Fruit fly (Drosophila melanogaster) whole organism: ENCODE measurements around the gene Exd2.

ENCODE experiments used
- CG8478 ChIP-seq: fragments of >200 bp; optimal IDR thresholded peaks from 2 replicates; lab custom pipeline; 2018; ENCODE audit warnings: inconsistent platforms
- Dll ChIP-seq: fragments of >200 bp; optimal IDR thresholded peaks from 2 replicates; lab custom pipeline; 2017
- EcR ChIP-seq, 2 experiments: fragments of >200 bp; optimal IDR thresholded peaks; 2 replicates each; lab custom pipeline; 2017; ENCODE audit warnings: missing biosample characterization in 2 of 2, missing genetic modification characterization in 2 of 2, missing genetic modification reagents in 2 of 2
- pan ChIP-seq: fragments of >200 bp; optimal IDR thresholded peaks from 2 replicates; lab custom pipeline; 2017
- psq ChIP-seq: fragments of >200 bp; optimal IDR thresholded peaks from 2 replicates; lab custom pipeline; 2017
- usp ChIP-seq: fragments of >200 bp; optimal IDR thresholded peaks from 2 replicates; lab custom pipeline; 2017; ENCODE audit warnings: missing biosample characterization, missing genetic modification characterization, mixed read lengths

The Exd2 gene

dm6 chr3R:11435537-11436234 is at the start of gene Exd2, which contains the start of gene CG5281:
TSS of gene Exd2 (minus strand) at chr3R:11435703.
TSS of gene CG5281 (plus strand) at chr3R:11435850.
- TF ChIP-seq usp (no peak), Dll (lab: Kevin White, UChicago) (no peak), pan (lab: Kevin White, UChicago) (no peak), EcR (GFP tag; optimal IDR thresholded peaks at IDR 0.05; lab: Kevin White, UChicago) (no peak), CG8478 (lab: Kevin White, UChicago) (no peak), psq (lab: Kevin White, UChicago) (no peak)

dm6 chr3R:11483328-11483868 is 47.9 kb upstream of the Exd2 start:
- no peak for TF ChIP-seq EcR (GFP tag; optimal IDR thresholded peaks at IDR 0.05; lab: Kevin White, UChicago)
- no peak for TF ChIP-seq Dll (lab: Kevin White, UChicago)
- no peak for TF ChIP-seq psq (lab: Kevin White, UChicago)
- no peak for TF ChIP-seq CG8478 (lab: Kevin White, UChicago)
- TF ChIP-seq pan (lab: Kevin White, UChicago): no peak
- no peak for TF ChIP-seq usp

dm6 chr3R:11469745-11470144 is 34.2 kb upstream of the Exd2 start:
- TF ChIP-seq EcR (GFP tag; optimal IDR thresholded peaks at IDR 0.05; lab: Kevin White, UChicago) (no peak), Dll (lab: Kevin White, UChicago) (no peak), usp (no peak), pan (lab: Kevin White, UChicago) (no peak), CG8478 (lab: Kevin White, UChicago) (no peak), psq (lab: Kevin White, UChicago) (no peak)

- TF ChIP-seq pan (lab: Kevin White, UChicago): no peak
- no peak for TF ChIP-seq Dll (lab: Kevin White, UChicago)
- no peak for TF ChIP-seq EcR (GFP tag; optimal IDR thresholded peaks at IDR 0.05; lab: Kevin White, UChicago)
- TF ChIP-seq CG8478 (lab: Kevin White, UChicago): no peak
These were observed 32.3 kb upstream of the Exd2 start for dm6 chr3R:11467812-11468211.

dm6 chr3R:11460502-11461358 is 25.2 kb upstream of the Exd2 start, which contains the start of gene PGRP-LB:
TSS of gene PGRP-LB (minus strand) at chr3R:11460552.
- no peak for TF ChIP-seq psq (lab: Kevin White, UChicago)
- no peak for TF ChIP-seq pan (lab: Kevin White, UChicago)
- TF ChIP-seq usp: no peak
- TF ChIP-seq CG8478 (lab: Kevin White, UChicago): no peak
- no peak for TF ChIP-seq Dll (lab: Kevin White, UChicago)
- no peak for TF ChIP-seq EcR (GFP tag; optimal IDR thresholded peaks at IDR 0.05; lab: Kevin White, UChicago)

dm6 chr3R:11458851-11459175 is 23.3 kb upstream of the Exd2 start:
- TF ChIP-seq CG8478 (lab: Kevin White, UChicago) (no peak), EcR (GFP tag; optimal IDR thresholded peaks at IDR 0.05; lab: Kevin White, UChicago) (no peak), psq (lab: Kevin White, UChicago) (no peak), Dll (lab: Kevin White, UChicago) (no peak), pan (lab: Kevin White, UChicago) (no peak), usp (no peak)

- TF ChIP-seq CG8478 (lab: Kevin White, UChicago) (no peak), Dll (lab: Kevin White, UChicago) (no peak), psq (lab: Kevin White, UChicago) (no peak), usp (no peak), pan (lab: Kevin White, UChicago) (no peak), EcR (GFP tag; optimal IDR thresholded peaks at IDR 0.05; lab: Kevin White, UChicago) (no peak)
These were observed 22.7 kb upstream of the Exd2 start for dm6 chr3R:11458022-11458850.

dm6 chr3R:11457286-11457685 is 21.8 kb upstream of the Exd2 start:
- no peak for TF ChIP-seq CG8478 (lab: Kevin White, UChicago)
- TF ChIP-seq Dll (lab: Kevin White, UChicago): no peak
- TF ChIP-seq EcR (GFP tag; optimal IDR thresholded peaks at IDR 0.05; lab: Kevin White, UChicago): no peak
- TF ChIP-seq pan (lab: Kevin White, UChicago): no peak
- no peak for TF ChIP-seq psq (lab: Kevin White, UChicago)
- no peak for TF ChIP-seq usp

- no peak for TF ChIP-seq usp
- no peak for TF ChIP-seq pan (lab: Kevin White, UChicago)
- no peak for TF ChIP-seq psq (lab: Kevin White, UChicago)
- no peak for TF ChIP-seq Dll (lab: Kevin White, UChicago)
- no peak for TF ChIP-seq CG8478 (lab: Kevin White, UChicago)
- TF ChIP-seq EcR (GFP tag; optimal IDR thresholded peaks at IDR 0.05; lab: Kevin White, UChicago): no peak
These were observed 21.0 kb upstream of the Exd2 start for dm6 chr3R:11456539-11456938.

dm6 chr3R:11454210-11454904 is 18.9 kb upstream of the Exd2 start:
- no peak for TF ChIP-seq CG8478 (lab: Kevin White, UChicago)
- no peak for TF ChIP-seq Dll (lab: Kevin White, UChicago)
- TF ChIP-seq pan (lab: Kevin White, UChicago): no peak
- TF ChIP-seq usp: no peak
- no peak for TF ChIP-seq EcR (GFP tag; optimal IDR thresholded peaks at IDR 0.05; lab: Kevin White, UChicago)
- TF ChIP-seq psq (lab: Kevin White, UChicago): no peak
